5 fruit fly cellular contexts compared by ENCODE assay signal in the genomic region with DNA sequence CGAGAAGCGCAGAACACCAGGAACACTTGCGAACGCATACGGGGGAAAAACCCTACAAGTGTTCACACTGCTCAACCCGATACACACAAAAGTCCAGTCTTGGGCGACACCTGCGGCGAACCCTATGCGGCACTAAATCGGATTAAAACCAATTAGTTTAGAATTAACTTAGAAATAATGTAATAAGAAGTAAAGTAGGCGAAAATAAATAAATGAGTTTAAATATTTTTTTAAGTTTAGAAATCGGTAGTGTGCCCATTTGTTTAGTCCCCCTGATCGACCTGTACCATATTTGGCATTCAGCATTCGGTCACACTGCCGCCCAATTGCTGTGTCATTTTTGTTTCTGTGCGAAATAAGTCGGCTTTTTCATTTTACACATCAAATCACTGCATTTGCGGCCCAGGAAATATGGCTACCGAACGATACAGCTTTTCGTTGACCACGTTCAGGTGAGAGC.
TF ChIP-seq lines count a peak whose summit lies in the region.

A gene (plus strand): TSS at position 292 of the 460 bp plus-strand sequence.

- TF ChIP-seq CTCF in whole organism, embryonic (GFP tag; optimal IDR thresholded peaks at IDR 0.05; lab: Kevin White, UChicago), result peak; percentile 9

TF ChIP-seq in whole organism, adult, 20 proteins besides CTCF, POLR2A, EP300 and RAD21:
- TF ChIP-seq toe (GFP tag; optimal IDR thresholded peaks at IDR 0.05; lab: Kevin White, UChicago), result no peak
- TF ChIP-seq cnc (optimal IDR thresholded peaks at IDR 0.05; lab: Kevin White, UChicago), result peak; percentile 84 to 99
- TF ChIP-seq pad (GFP tag; optimal IDR thresholded peaks at IDR 0.05; lab: Kevin White, UChicago), result no peak
- TF ChIP-seq Mnt (GFP tag; optimal IDR thresholded peaks at IDR 0.05; lab: Kevin White, UChicago), result peak; percentile 18
- no peak for TF ChIP-seq CG12768 (GFP tag; optimal IDR thresholded peaks at IDR 0.05; lab: Kevin White, UChicago)

TF ChIP-seq in whole organism, embryonic, 481 proteins besides CTCF, POLR2A, EP300 and RAD21 (continues in another document):
- no peak for TF ChIP-seq CG1832 (GFP tag; optimal IDR thresholded peaks at IDR 0.05; lab: Kevin White, UChicago)
- no peak for TF ChIP-seq CG8388 (GFP tag; optimal IDR thresholded peaks at IDR 0.05; lab: Kevin White, UChicago)
- TF ChIP-seq CrebB (tag; optimal IDR thresholded peaks at IDR 0.05; lab: Kevin White, UChicago), result no peak
- no peak for TF ChIP-seq Deaf1 (tag; optimal IDR thresholded peaks at IDR 0.05; lab: Kevin White, UChicago)
- TF ChIP-seq CG1233 (GFP tag; optimal IDR thresholded peaks at IDR 0.05; lab: Kevin White, UChicago), result no peak
- no peak for TF ChIP-seq CG8359 (GFP tag; optimal IDR thresholded peaks at IDR 0.05; lab: Kevin White, UChicago; ENCODE audit: borderline replicate concordance)
- TF ChIP-seq sr (GFP tag; IDR thresholded peaks at IDR 0.05; lab: Robert Waterston, UW), result no peak
- TF ChIP-seq BtbVII (GFP tag; optimal IDR thresholded peaks at IDR 0.05; lab: Kevin White, UChicago), result no peak
- TF ChIP-seq CG14441 (GFP tag; IDR thresholded peaks at IDR 0.05; lab: Robert Waterston, UW), result no peak
- no peak for TF ChIP-seq Doc3 (GFP tag; IDR thresholded peaks at IDR 0.05; lab: Robert Waterston, UW; ENCODE audit: partially characterized antibody)
- TF ChIP-seq ara (GFP tag; IDR thresholded peaks at IDR 0.05; lab: Robert Waterston, UW), result no peak
- no peak for TF ChIP-seq da (GFP tag; optimal IDR thresholded peaks at IDR 0.05; lab: Kevin White, UChicago)
- TF ChIP-seq H15 (GFP tag; IDR thresholded peaks at IDR 0.05; lab: Robert Waterston, UW), result no peak
- no peak for TF ChIP-seq chinmo (GFP tag; IDR thresholded peaks at IDR 0.05; lab: Robert Waterston, UW; ENCODE audit: partially characterized antibody)
- TF ChIP-seq toy (GFP tag; IDR thresholded peaks at IDR 0.05; lab: Robert Waterston, UW), result no peak
- no peak for TF ChIP-seq fd96Cb (tag; optimal IDR thresholded peaks at IDR 0.05; lab: Kevin White, UChicago)
- no peak for TF ChIP-seq CG10565 (GFP tag; optimal IDR thresholded peaks at IDR 0.05; lab: Kevin White, UChicago)
- no peak for TF ChIP-seq CG17186 (GFP tag; optimal IDR thresholded peaks at IDR 0.05; lab: Kevin White, UChicago)
- no peak for TF ChIP-seq sima (GFP tag; optimal IDR thresholded peaks at IDR 0.05; lab: Kevin White, UChicago)
- TF ChIP-seq Six4 (GFP tag; optimal IDR thresholded peaks at IDR 0.05; lab: Kevin White, UChicago), result no peak
- TF ChIP-seq CG11696 (GFP tag; IDR thresholded peaks at IDR 0.05; lab: Robert Waterston, UW), result no peak

TF ChIP-seq in whole organism, prepupa, 60 proteins besides CTCF, POLR2A, EP300 and RAD21 (continues in another document):
- TF ChIP-seq CG16779 (tag; optimal IDR thresholded peaks at IDR 0.05; lab: Kevin White, UChicago), result no peak
- no peak for TF ChIP-seq achi (GFP tag; optimal IDR thresholded peaks at IDR 0.05; lab: Kevin White, UChicago)
- no peak for TF ChIP-seq CG1621 (tag; optimal IDR thresholded peaks at IDR 0.05; lab: Kevin White, UChicago)
- TF ChIP-seq OdsH (GFP tag; optimal IDR thresholded peaks at IDR 0.05; lab: Kevin White, UChicago), result no peak
- peak; percentile 33 for TF ChIP-seq Ets96B (tag; optimal IDR thresholded peaks at IDR 0.05; lab: Kevin White, UChicago)
- 0 out of 2 replicates have a peak, but pooled peaks have one; percentile 30 for TF ChIP-seq Gug (GFP tag; IDR thresholded peaks at IDR 0.05; lab: Robert Waterston, UW)
- no peak for TF ChIP-seq CG4318 (GFP tag; optimal IDR thresholded peaks at IDR 0.05; lab: Kevin White, UChicago)
- no peak for TF ChIP-seq pdm3 (GFP tag; optimal IDR thresholded peaks at IDR 0.05; lab: Kevin White, UChicago)
- no peak for TF ChIP-seq Blimp-1 (GFP tag; optimal IDR thresholded peaks at IDR 0.05; lab: Kevin White, UChicago)
- no peak for TF ChIP-seq CG6854 (GFP tag; optimal IDR thresholded peaks at IDR 0.05; lab: Kevin White, UChicago)
- TF ChIP-seq ss (GFP tag; optimal IDR thresholded peaks at IDR 0.05; lab: Kevin White, UChicago), result no peak
- no peak for TF ChIP-seq salr (GFP tag; optimal IDR thresholded peaks at IDR 0.05; lab: Kevin White, UChicago)
- no peak for TF ChIP-seq CG11762 (GFP tag; optimal IDR thresholded peaks at IDR 0.05; lab: Kevin White, UChicago; ENCODE audit: insufficient read depth)
- no peak; the same call in 2 of the 3 replicates for TF ChIP-seq eg (GFP tag; IDR thresholded peaks at IDR 0.05; lab: Robert Waterston, UW)
- no peak for TF ChIP-seq CG8119 (GFP tag; IDR thresholded peaks at IDR 0.05; lab: Robert Waterston, UW)
- TF ChIP-seq CG3919 (GFP tag; optimal IDR thresholded peaks at IDR 0.05; lab: Kevin White, UChicago), result no peak
- TF ChIP-seq CG32006 (GFP tag; optimal IDR thresholded peaks at IDR 0.05; lab: Kevin White, UChicago), result no peak
- TF ChIP-seq Ets21C (GFP tag; optimal IDR thresholded peaks at IDR 0.05; lab: Kevin White, UChicago), result no peak
- TF ChIP-seq fd85E (GFP tag; optimal IDR thresholded peaks at IDR 0.05; lab: Kevin White, UChicago), result no peak
- TF ChIP-seq Eip93F (GFP tag; optimal IDR thresholded peaks at IDR 0.05; lab: Kevin White, UChicago), result no peak
- peak; percentile 77 for TF ChIP-seq Eip78C (GFP tag; lab: Kevin White, UChicago)
- TF ChIP-seq Sox102F (GFP tag; optimal IDR thresholded peaks at IDR 0.05; lab: Kevin White, UChicago), result no peak

TF ChIP-seq in whole organism, pupa, 21 proteins besides CTCF, POLR2A, EP300 and RAD21:
- no peak for TF ChIP-seq CG4496 (GFP tag; IDR thresholded peaks at IDR 0.05; lab: Robert Waterston, UW)
- TF ChIP-seq CG9948 (tag; optimal IDR thresholded peaks at IDR 0.05; lab: Kevin White, UChicago), result peak; percentile 16
- TF ChIP-seq CG14655 (GFP tag; optimal IDR thresholded peaks at IDR 0.05; lab: Kevin White, UChicago), result no peak
- TF ChIP-seq CG32121 (GFP tag; IDR thresholded peaks at IDR 0.05; lab: Robert Waterston, UW), result no peak
- no peak for TF ChIP-seq Snoo (tag; optimal IDR thresholded peaks at IDR 0.05; lab: Kevin White, UChicago)
- TF ChIP-seq EcR (GFP tag; optimal IDR thresholded peaks at IDR 0.05; lab: Kevin White, UChicago), result no peak
- TF ChIP-seq Ets98B (GFP tag; IDR thresholded peaks at IDR 0.05; lab: Robert Waterston, UW), result no peak
- no peak for TF ChIP-seq CG8301 (tag; optimal IDR thresholded peaks at IDR 0.05; lab: Kevin White, UChicago)
- TF ChIP-seq CG15710 (tag; optimal IDR thresholded peaks at IDR 0.05; lab: Kevin White, UChicago), result peak; percentile 9
- no peak for TF ChIP-seq gl (tag; optimal IDR thresholded peaks at IDR 0.05; lab: Kevin White, UChicago)
- no peak for TF ChIP-seq CG13204 (GFP tag; optimal IDR thresholded peaks at IDR 0.05; lab: Kevin White, UChicago)

TF ChIP-seq in whole organism, wandering third instar larva, 38 proteins besides CTCF, POLR2A, EP300 and RAD21 (continues in another document):
- TF ChIP-seq dmrt93B (GFP tag; optimal IDR thresholded peaks at IDR 0.05; lab: Kevin White, UChicago) (no peak), N (GFP tag; optimal IDR thresholded peaks at IDR 0.05; lab: Kevin White, UChicago) (no peak), Hnf4 (GFP tag; optimal IDR thresholded peaks at IDR 0.05; lab: Kevin White, UChicago) (no peak), HLH106 (tag; optimal IDR thresholded peaks at IDR 0.05; lab: Kevin White, UChicago) (peak; percentile 11), fru (GFP tag; optimal IDR thresholded peaks at IDR 0.05; lab: Kevin White, UChicago) (no peak), jim (GFP tag; optimal IDR thresholded peaks at IDR 0.05; lab: Kevin White, UChicago) (no peak), usp (GFP tag; optimal IDR thresholded peaks at IDR 0.05; lab: Kevin White, UChicago) (no peak), CG9705 (GFP tag; optimal IDR thresholded peaks at IDR 0.05; lab: Kevin White, UChicago) (no peak), psq (GFP tag; optimal IDR thresholded peaks at IDR 0.05; lab: Kevin White, UChicago) (peak; percentile 12), dl (GFP tag; optimal IDR thresholded peaks at IDR 0.05; lab: Kevin White, UChicago; ENCODE audit: insufficient read depth in 1 of 2, partially characterized antibody in 2 of 2) (no peak), Jra (GFP tag; optimal IDR thresholded peaks at IDR 0.05; lab: Kevin White, UChicago) (no peak), Rel (GFP tag; optimal IDR thresholded peaks at IDR 0.05; lab: Kevin White, UChicago) (no peak), Rel (tag; optimal IDR thresholded peaks at IDR 0.05; lab: Kevin White, UChicago) (peak; percentile 99), Hr83 (GFP tag; optimal IDR thresholded peaks at IDR 0.05; lab: Kevin White, UChicago; ENCODE audit: poor library complexity, severe bottlenecking) (no peak), CG32264 (GFP tag; optimal IDR thresholded peaks at IDR 0.05; lab: Kevin White, UChicago) (no peak), OdsH (GFP tag; optimal IDR thresholded peaks at IDR 0.05; lab: Kevin White, UChicago) (no peak), sage (GFP tag; optimal IDR thresholded peaks at IDR 0.05; lab: Kevin White, UChicago) (no peak), br (GFP tag; optimal IDR thresholded peaks at IDR 0.05; lab: Kevin White, UChicago) (no peak), foxo (GFP tag; optimal IDR thresholded peaks at IDR 0.05; lab: Kevin White, UChicago) (peak in 1 of 2 experiments; percentile 48), Mio (GFP tag; optimal IDR thresholded peaks at IDR 0.05; lab: Kevin White, UChicago) (no peak), dsf (GFP tag; optimal IDR thresholded peaks at IDR 0.05; lab: Kevin White, UChicago; ENCODE audit: borderline replicate concordance) (no peak), tai (GFP tag; optimal IDR thresholded peaks at IDR 0.05; lab: Kevin White, UChicago) (no peak), rgr (GFP tag; optimal IDR thresholded peaks at IDR 0.05; lab: Kevin White, UChicago) (peak; percentile 29), sv (GFP tag; optimal IDR thresholded peaks at IDR 0.05; lab: Kevin White, UChicago) (no peak), Myc (optimal IDR thresholded peaks at IDR 0.05; lab: Kevin White, UChicago) (peak; percentile 38), Sp1 (GFP tag; optimal IDR thresholded peaks at IDR 0.05; lab: Kevin White, UChicago) (peak; percentile 9), h (GFP tag; optimal IDR thresholded peaks at IDR 0.05; lab: Kevin White, UChicago) (no peak), CrebA (GFP tag; optimal IDR thresholded peaks at IDR 0.05; lab: Kevin White, UChicago; ENCODE audit: borderline replicate concordance) (no peak), ey (GFP tag; optimal IDR thresholded peaks at IDR 0.05; lab: Kevin White, UChicago) (peak; percentile 28), Dif (GFP tag; optimal IDR thresholded peaks at IDR 0.05; lab: Kevin White, UChicago; ENCODE audit: partially characterized antibody) (no peak), brk (GFP tag; optimal IDR thresholded peaks at IDR 0.05; lab: Kevin White, UChicago) (no peak), pan (optimal IDR thresholded peaks at IDR 0.05; lab: Kevin White, UChicago) (no peak), lola (GFP tag; optimal IDR thresholded peaks at IDR 0.05; lab: Kevin White, UChicago) (no peak), Vsx2 (GFP tag; optimal IDR thresholded peaks at IDR 0.05; lab: Kevin White, UChicago; ENCODE audit: partially characterized antibody) (no peak), GATAd (GFP tag; optimal IDR thresholded peaks at IDR 0.05; lab: Kevin White, UChicago) (no peak)
